Fruit fly (Drosophila melanogaster) whole organism, embryonic: ENCODE measurements around the gene Klp10A.

Experiments
- Ada2b ChIP-seq: fragments of 200-800 bp; sonication (Bioruptor generic); IDR thresholded peaks from 2 replicates; pipeline ENCODE4 v1.3.6; 2022; ENCODE audit warnings: missing biosample characterization, missing genetic modification characterization
- Bgb ChIP-seq: fragments of 200-800 bp; sonication (Bioruptor generic); IDR thresholded peaks from 2 replicates; pipeline ENCODE4 v1.3.6; 2022; ENCODE audit warnings: missing biosample characterization, missing genetic modification characterization; ENCODE audit not compliant: partially characterized antibody
- CG10267 ChIP-seq: fragments of 200-800 bp; sonication (Bioruptor generic); optimal IDR thresholded peaks from 2 replicates; lab custom pipeline; 2018; ENCODE audit warnings: missing biosample characterization, mild to moderate bottlenecking, missing genetic modification characterization, moderate library complexity
- CG10959 ChIP-seq: fragments of 200-800 bp; sonication (Bioruptor generic); IDR thresholded peaks from 2 replicates; pipeline ENCODE4 v1.3.6; 2022; ENCODE audit warnings: missing biosample characterization, missing genetic modification characterization
- CG11247 ChIP-seq: fragments of 200-800 bp; sonication (Bioruptor generic); IDR thresholded peaks from 2 replicates; pipeline ENCODE4 v1.3.6; 2022; ENCODE audit warnings: missing biosample characterization, missing genetic modification characterization
- CG11456 ChIP-seq: fragments of 200-800 bp; sonication (Bioruptor generic); IDR thresholded peaks from 3 replicates; pipeline ENCODE4 v1.3.6; 2022; ENCODE audit warnings: missing biosample characterization, missing genetic modification characterization
- CG11723 ChIP-seq: fragments of 200-800 bp; sonication (Bioruptor generic); optimal IDR thresholded peaks from 2 replicates; lab custom pipeline; 2017; ENCODE audit warnings: missing biosample characterization, mild to moderate bottlenecking, missing genetic modification characterization
- CG12391 ChIP-seq: fragments of 200-800 bp; sonication (Bioruptor generic); optimal IDR thresholded peaks from 3 replicates; lab custom pipeline; 2018; ENCODE audit warnings: missing biosample characterization, mild to moderate bottlenecking, missing genetic modification characterization, moderate library complexity
- CG12659 ChIP-seq: fragments of 200-800 bp; sonication (Bioruptor generic); optimal IDR thresholded peaks from 3 replicates; lab custom pipeline; 2017; ENCODE audit warnings: mild to moderate bottlenecking, missing biosample characterization, missing genetic modification reagents, missing genetic modification characterization
- CG13775 ChIP-seq: fragments of 200-800 bp; sonication (Bioruptor generic); optimal IDR thresholded peaks from 3 replicates; lab custom pipeline; 2017; ENCODE audit warnings: missing biosample characterization, mild to moderate bottlenecking, missing genetic modification characterization
- CG18476 ChIP-seq: fragments of 200-800 bp; sonication (Bioruptor generic); optimal IDR thresholded peaks from 2 replicates; lab custom pipeline; 2016; ENCODE audit warnings: missing biosample characterization, mild to moderate bottlenecking, missing genetic modification characterization
- CG2129 ChIP-seq: fragments of 200-800 bp; sonication (Bioruptor generic); IDR thresholded peaks from 2 replicates; pipeline ENCODE4 v1.3.6; 2022; ENCODE audit warnings: missing biosample characterization, missing genetic modification characterization; ENCODE audit not compliant: partially characterized antibody
- CG2202 ChIP-seq: fragments of 200-800 bp; sonication (Bioruptor generic); optimal IDR thresholded peaks from 2 replicates; lab custom pipeline; 2018; ENCODE audit warnings: missing biosample characterization, mild to moderate bottlenecking, missing genetic modification characterization
- CG31441 ChIP-seq: fragments of 200-800 bp; sonication (Bioruptor generic); IDR thresholded peaks from 2 replicates; pipeline ENCODE4 v1.3.6; 2022; ENCODE audit warnings: missing biosample characterization, missing genetic modification characterization
- CG3726 ChIP-seq: fragments of 200-800 bp; sonication (Bioruptor generic); IDR thresholded peaks from 3 replicates; pipeline ENCODE4, ENCODE4 v1.3.6; 2022; ENCODE audit warnings: missing biosample characterization, missing genetic modification characterization
- CG3995 ChIP-seq: fragments of 200-800 bp; sonication (Bioruptor generic); optimal IDR thresholded peaks from 3 replicates; lab custom pipeline; 2016; ENCODE audit warnings: missing biosample characterization, missing genetic modification characterization
- CG4328 ChIP-seq: fragments of 200-800 bp; sonication (Bioruptor generic); optimal IDR thresholded peaks from 3 replicates; lab custom pipeline; 2017; ENCODE audit warnings: missing biosample characterization, missing genetic modification reagents, missing genetic modification characterization
- CG4404 ChIP-seq: fragments of 200-800 bp; sonication (Bioruptor generic); IDR thresholded peaks from 2 replicates; pipeline ENCODE4 v1.3.6; 2022; ENCODE audit warnings: missing biosample characterization, missing genetic modification characterization
- CG4424 ChIP-seq: fragments of 200-800 bp; sonication (Bioruptor generic); optimal IDR thresholded peaks from 3 replicates; lab custom pipeline; 2016; ENCODE audit warnings: missing biosample characterization, missing genetic modification characterization
- CG5245 ChIP-seq: fragments of 200-800 bp; sonication (Bioruptor generic); optimal IDR thresholded peaks from 3 replicates; lab custom pipeline; 2016; ENCODE audit warnings: missing biosample characterization, missing genetic modification characterization
- CG7271 ChIP-seq: fragments of 200-800 bp; sonication (Bioruptor generic); optimal IDR thresholded peaks from 2 replicates; lab custom pipeline; 2018; ENCODE audit warnings: missing biosample characterization, mild to moderate bottlenecking, missing genetic modification characterization, moderate library complexity
- CG7372 ChIP-seq: fragments of 200-800 bp; sonication (Bioruptor generic); IDR thresholded peaks from 2 replicates; pipeline ENCODE4 v1.3.6; 2022; ENCODE audit warnings: missing biosample characterization, missing genetic modification characterization
- CoRest ChIP-seq: fragments of 200-800 bp; sonication (Bioruptor generic); optimal IDR thresholded peaks from 3 replicates; lab custom pipeline; 2018; ENCODE audit warnings: missing biosample characterization, mild to moderate bottlenecking, missing genetic modification characterization, moderate library complexity
- D ChIP-seq, 2 experiments: fragments of 200-800 bp in 1 of 2; fragments of >200 bp in 1 of 2; sonication (Bioruptor generic) in 1 of 2; optimal IDR thresholded peaks; 2 replicates in 1 of 2; 3 replicates in 1 of 2; lab custom pipeline; 2017; ENCODE audit warnings: mild to moderate bottlenecking in 1 of 2, missing biosample characterization in 1 of 2, missing genetic modification characterization in 1 of 2, missing genetic modification reagents in 1 of 2
- Dfd ChIP-seq, 2 experiments: fragments of >200 bp; optimal IDR thresholded peaks; 2 replicates each; lab custom pipeline; 2017; ENCODE audit warnings: missing biosample characterization in 2 of 2, missing genetic modification characterization in 2 of 2
- Fer2 ChIP-seq: fragments of 200-800 bp; sonication (Bioruptor generic); optimal IDR thresholded peaks from 2 replicates; lab custom pipeline; 2018; ENCODE audit warnings: missing biosample characterization, mild to moderate bottlenecking, missing genetic modification characterization, moderate library complexity
- MESR4 ChIP-seq: fragments of 200-800 bp; sonication (Bioruptor generic); optimal IDR thresholded peaks from 2 replicates; lab custom pipeline; 2018; ENCODE audit warnings: missing biosample characterization, mild to moderate bottlenecking, missing genetic modification characterization, moderate library complexity
- Mad ChIP-seq: fragments of 200-800 bp; sonication (Bioruptor generic); optimal IDR thresholded peaks from 2 replicates; lab custom pipeline; 2016; ENCODE audit warnings: missing biosample characterization, missing genetic modification characterization
- Myb ChIP-seq: fragments of 200-800 bp; sonication (Bioruptor generic); optimal IDR thresholded peaks from 2 replicates; lab custom pipeline; 2016; ENCODE audit warnings: missing biosample characterization, missing genetic modification characterization
- Neu2 ChIP-seq: fragments of 200-800 bp; sonication (Bioruptor generic); optimal IDR thresholded peaks from 3 replicates; lab custom pipeline; 2016; ENCODE audit warnings: missing biosample characterization, missing genetic modification characterization, borderline replicate concordance
- Xbp1 ChIP-seq: fragments of 200-800 bp; sonication (Bioruptor generic); optimal IDR thresholded peaks from 3 replicates; lab custom pipeline; 2016; ENCODE audit warnings: missing biosample characterization, mild to moderate bottlenecking, missing genetic modification characterization
- caup ChIP-seq: fragments of 200-800 bp; sonication (Bioruptor generic); optimal IDR thresholded peaks from 3 replicates; lab custom pipeline; 2017; ENCODE audit warnings: missing biosample characterization, mild to moderate bottlenecking, missing genetic modification characterization, moderate library complexity; ENCODE audit not compliant: severe bottlenecking
- cg ChIP-seq: fragments of 200-800 bp; sonication (Bioruptor generic); optimal IDR thresholded peaks from 3 replicates; lab custom pipeline; 2019; ENCODE audit warnings: missing biosample characterization, mild to moderate bottlenecking, missing genetic modification characterization, moderate library complexity
- chinmo ChIP-seq: fragments of 200-800 bp; sonication (Bioruptor generic); IDR thresholded peaks from 4 replicates; pipeline ENCODE4 v1.3.6; 2022; ENCODE audit warnings: missing biosample characterization, missing genetic modification characterization; ENCODE audit not compliant: partially characterized antibody
- corto ChIP-seq: fragments of 200-800 bp; sonication (Bioruptor generic); optimal IDR thresholded peaks from 2 replicates; lab custom pipeline; 2016; ENCODE audit warnings: missing biosample characterization, mild to moderate bottlenecking, missing genetic modification characterization, moderate library complexity
- crol ChIP-seq: fragments of 200-800 bp; sonication (Bioruptor generic); IDR thresholded peaks from 2 replicates; pipeline ENCODE4 v1.3.6; 2022; ENCODE audit warnings: missing biosample characterization, missing genetic modification characterization
- ewg ChIP-seq: fragments of 200-800 bp; sonication (Bioruptor generic); optimal IDR thresholded peaks from 3 replicates; lab custom pipeline; 2017; ENCODE audit warnings: mild to moderate bottlenecking, missing biosample characterization, missing genetic modification reagents, missing genetic modification characterization
- jumu ChIP-seq: fragments of 200-800 bp; sonication (Bioruptor generic); optimal IDR thresholded peaks from 3 replicates; lab custom pipeline; 2016; ENCODE audit warnings: missing biosample characterization, missing genetic modification characterization
- ken ChIP-seq: fragments of 200-800 bp; sonication (Bioruptor generic); IDR thresholded peaks from 3 replicates; pipeline ENCODE4 v1.3.6; 2022; ENCODE audit warnings: missing biosample characterization, missing genetic modification characterization
- lmd ChIP-seq: fragments of 200-800 bp; sonication (Bioruptor generic); IDR thresholded peaks from 2 replicates; pipeline ENCODE4 v1.3.6; 2022; ENCODE audit warnings: missing biosample characterization, missing genetic modification characterization
- maf-S ChIP-seq: fragments of 200-800 bp; sonication (Bioruptor generic); optimal IDR thresholded peaks from 2 replicates; lab custom pipeline; 2016; ENCODE audit warnings: missing biosample characterization, missing genetic modification characterization
- sc ChIP-seq, 3 experiments: fragments of >200 bp in 2 of 3; fragments of 200-800 bp in 1 of 3; sonication (Bioruptor generic) in 1 of 3; optimal IDR thresholded peaks; 2 replicates in 2 of 3; 3 replicates in 1 of 3; lab custom pipeline; 2017; ENCODE audit warnings: mild to moderate bottlenecking in 1 of 3, missing biosample characterization in 1 of 3, missing genetic modification characterization in 1 of 3, missing genetic modification reagents in 1 of 3
- sisA ChIP-seq: fragments of 200-800 bp; sonication (Bioruptor generic); IDR thresholded peaks from 2 replicates; pipeline ENCODE4 v1.3.6; 2022; ENCODE audit warnings: missing biosample characterization, missing genetic modification characterization
- slbo ChIP-seq: fragments of 200-800 bp; sonication (Bioruptor generic); IDR thresholded peaks from 2 replicates; pipeline ENCODE4 v1.3.6; 2022; ENCODE audit warnings: missing biosample characterization, missing genetic modification characterization
- slou ChIP-seq: fragments of 200-800 bp; sonication (Bioruptor generic); optimal IDR thresholded peaks from 3 replicates; lab custom pipeline; 2016; ENCODE audit warnings: missing biosample characterization, missing genetic modification characterization
- twi ChIP-seq: fragments of 200-800 bp; optimal IDR thresholded peaks from 2 replicates; lab custom pipeline; 2019; ENCODE audit warnings: missing biosample characterization, mild to moderate bottlenecking, missing genetic modification characterization, moderate library complexity
- zfh2 ChIP-seq: fragments of 200-800 bp; sonication (Bioruptor generic); optimal IDR thresholded peaks from 2 replicates; lab custom pipeline; 2016; ENCODE audit warnings: missing biosample characterization, missing genetic modification characterization

Gene Klp10A

DNA sequence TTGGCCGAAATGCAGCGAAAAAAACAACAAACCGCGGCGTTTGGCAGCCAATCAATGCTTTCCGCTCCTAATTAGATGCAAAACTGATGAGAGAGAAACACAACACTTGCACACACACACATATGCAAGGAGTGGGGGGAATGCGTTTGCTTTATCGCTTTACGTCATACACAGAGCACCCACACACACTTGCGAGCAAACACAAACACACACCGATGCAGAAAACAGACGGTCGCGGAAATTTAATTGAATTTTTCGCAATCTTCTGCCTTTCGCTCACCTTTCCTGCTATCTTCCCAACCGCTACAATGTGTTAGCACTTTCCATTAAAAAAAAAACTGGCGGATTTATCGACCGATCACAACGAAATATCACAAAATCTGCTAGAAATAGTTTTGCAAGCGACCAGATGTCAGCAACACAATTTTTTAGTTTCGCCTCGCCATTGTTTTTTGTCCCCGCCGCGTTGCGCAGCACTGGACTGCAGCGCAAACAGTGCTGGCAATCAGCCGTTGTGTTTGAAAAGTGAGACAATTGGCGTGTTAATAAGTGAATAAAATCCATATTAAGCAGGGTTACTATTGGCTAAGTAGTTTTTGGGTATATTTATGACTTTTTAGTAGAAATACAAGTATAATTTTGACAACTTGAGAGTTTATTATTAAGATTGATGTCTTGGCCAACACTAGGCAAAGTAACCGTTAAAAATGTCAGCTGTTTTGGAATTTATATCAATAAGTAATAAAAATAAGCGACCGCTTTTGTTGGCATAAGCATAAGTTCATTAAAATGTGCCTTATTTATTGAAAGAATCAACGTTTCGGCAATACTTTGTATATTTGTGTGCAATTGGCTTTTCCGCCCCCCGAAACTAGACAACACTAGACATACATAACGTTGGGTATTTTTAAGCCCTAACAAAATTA, at the start of gene Klp10A:
TSS of gene Klp10A (minus strand) at position 532 of the 926 bp plus-strand sequence.
- TF ChIP-seq CG13775 (GFP tag; lab: Kevin White, UChicago) = no peak
- peak; percentile 54 for TF ChIP-seq MESR4 (GFP tag; lab: Kevin White, UChicago)
- no peak for TF ChIP-seq Mad (GFP tag; lab: Kevin White, UChicago)
- TF ChIP-seq maf-S (GFP tag; lab: Kevin White, UChicago) = peak; percentile 5
- peak; percentile 41; the same call in 1 of the 3 replicates for TF ChIP-seq CG11456 (GFP tag; lab: Robert Waterston, UW)
- no peak for TF ChIP-seq corto
- TF ChIP-seq CG12391 (tag; lab: Kevin White, UChicago) = no peak
- TF ChIP-seq CoRest = peak; percentile 24
- TF ChIP-seq CG10267 (tag; lab: Kevin White, UChicago) = peak; percentile 87
- TF ChIP-seq CG12659 (GFP tag; lab: Kevin White, UChicago) = no peak
- TF ChIP-seq slou (GFP tag; lab: Kevin White, UChicago) = no peak
- TF ChIP-seq chinmo (GFP tag; lab: Robert Waterston, UW) = 0 out of 4 replicates have a peak, but pooled peaks have one; percentile 47
- no peak for TF ChIP-seq CG4404
- no peak for TF ChIP-seq CG18476 (GFP tag; lab: Kevin White, UChicago)
- TF ChIP-seq ewg (GFP tag; lab: Kevin White, UChicago) = no peak
- TF ChIP-seq CG7372 = no peak
- no peak for TF ChIP-seq CG2129 (GFP tag; lab: Robert Waterston, UW)
- TF ChIP-seq CG10959 (GFP tag; lab: Robert Waterston, UW) = no peak
- no peak for TF ChIP-seq CG3726 (GFP tag; lab: Robert Waterston, UW)
- TF ChIP-seq CG11247 (GFP tag; lab: Robert Waterston, UW) = peak; percentile 21; the same call in 1 of the 2 replicates
- TF ChIP-seq sc (optimal IDR thresholded peaks at IDR 0.05; lab: Kevin White, UChicago) = no peak
- no peak for TF ChIP-seq sc (GFP tag; optimal IDR thresholded peaks at IDR 0.05; lab: Kevin White, UChicago)
- no peak for TF ChIP-seq Ada2b
- TF ChIP-seq Neu2 (GFP tag; lab: Kevin White, UChicago) = no peak
- TF ChIP-seq CG4328 (GFP tag; lab: Kevin White, UChicago) = no peak
- TF ChIP-seq crol (GFP tag; lab: Robert Waterston, UW) = no peak
- TF ChIP-seq Xbp1 (GFP tag; lab: Kevin White, UChicago) = peak; percentile 36
- peak; percentile 93 for TF ChIP-seq Myb (GFP tag; lab: Kevin White, UChicago)
- no peak for TF ChIP-seq Bgb (GFP tag; lab: Robert Waterston, UW)
- no peak for TF ChIP-seq CG3995 (GFP tag; lab: Kevin White, UChicago)
- no peak for TF ChIP-seq D (optimal IDR thresholded peaks at IDR 0.05; lab: Kevin White, UChicago)
- TF ChIP-seq D (GFP tag; optimal IDR thresholded peaks at IDR 0.05; lab: Kevin White, UChicago) = peak; percentile 23
- TF ChIP-seq CG5245 (GFP tag; lab: Kevin White, UChicago) = no peak
- peak; percentile 3 for TF ChIP-seq jumu (GFP tag; lab: Kevin White, UChicago)
- no peak for TF ChIP-seq ken
- 0 out of 2 replicates have a peak, but pooled peaks have one; percentile 13 for TF ChIP-seq sisA
- TF ChIP-seq slbo (GFP tag; lab: Robert Waterston, UW) = peak; percentile 58
- peak; percentile 45 for TF ChIP-seq caup (GFP tag; lab: Kevin White, UChicago)
- TF ChIP-seq twi (tag; lab: Kevin White, UChicago) = no peak
- TF ChIP-seq CG31441 (GFP tag; lab: Robert Waterston, UW) = no peak
- TF ChIP-seq lmd (GFP tag; lab: Robert Waterston, UW) = no peak
- TF ChIP-seq CG7271 (tag; lab: Kevin White, UChicago) = no peak
- peak; percentile 14 for TF ChIP-seq CG4424
- TF ChIP-seq CG11723 (GFP tag; lab: Kevin White, UChicago) = peak; percentile 22
- TF ChIP-seq CG2202 (tag; lab: Kevin White, UChicago) = no peak
- TF ChIP-seq Dfd (GFP tag; optimal IDR thresholded peaks at IDR 0.05; lab: Kevin White, UChicago) = no peak
- peak; percentile 91 for TF ChIP-seq cg
- peak; percentile 14 for TF ChIP-seq zfh2 (GFP tag; lab: Kevin White, UChicago)
- TF ChIP-seq Fer2 = no peak
